Worm (Caenorhabditis elegans): Measurements from ENCODE around the gene D1086.7.

D1086.7 gene

DNA sequence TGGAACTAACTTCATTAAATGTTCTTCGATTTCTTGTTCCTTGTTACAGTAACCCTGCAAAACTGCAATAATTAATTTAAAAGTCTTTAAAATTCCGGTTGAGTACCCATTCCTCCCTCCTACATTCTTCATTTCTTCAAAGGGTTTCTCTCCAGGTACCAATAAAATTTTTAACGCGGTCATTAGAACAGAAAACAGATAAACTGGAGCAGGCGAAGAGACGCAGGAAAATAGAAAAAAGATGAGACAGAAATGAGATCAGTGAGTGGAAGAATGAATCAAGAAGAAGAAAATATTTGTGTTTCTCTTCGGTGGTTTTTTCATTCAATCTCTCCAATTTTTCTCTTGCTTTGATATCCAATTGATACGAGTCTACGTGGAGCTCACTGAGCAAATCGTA lies 9.7 kb downstream of the D1086.7 start, which contains the start of gene D1086.8:
TSS of gene D1086.8 (plus strand) at position 301 of the 400 bp plus-strand sequence.
- peak in 1 of 2 experiments; percentile 17 for TF ChIP-seq lsy-2 (tag; optimal IDR thresholded peaks at IDR 0.05)
- peak in 1 of 2 experiments; percentile 13 for TF ChIP-seq daf-16 (GFP tag; optimal IDR thresholded peaks at IDR 0.05)
- TF ChIP-seq daf-16 (tag; optimal IDR thresholded peaks at IDR 0.05), result no peak
- TF ChIP-seq dmd-6 (GFP tag; IDR thresholded peaks at IDR 0.05), result no peak
- TF ChIP-seq ZK546.5 (tag; optimal IDR thresholded peaks at IDR 0.05), result no peak

DNA sequence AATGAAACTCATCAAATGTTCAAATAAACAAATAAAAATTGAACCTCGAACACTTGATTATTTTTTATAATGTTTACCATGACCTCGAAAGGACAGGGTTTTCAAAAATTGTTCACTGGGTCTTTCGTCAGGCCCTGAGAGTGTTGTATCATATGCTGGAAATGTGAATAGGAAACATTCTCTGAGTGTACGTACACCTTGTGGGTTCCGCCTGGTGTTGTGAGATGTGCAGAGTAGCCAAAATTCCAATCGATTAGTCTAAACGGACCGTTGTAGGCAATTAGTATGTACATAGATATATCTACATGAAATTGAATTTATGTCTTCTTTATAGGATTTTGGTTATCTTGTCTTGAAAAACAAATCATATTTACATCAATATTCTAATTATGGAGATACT lies 10.5 kb downstream of the D1086.7 start:
- TF ChIP-seq F26F4.8 (GFP tag; conservative IDR thresholded peaks at IDR 0.05) (no peak), dmd-6 (GFP tag; IDR thresholded peaks at IDR 0.05) (no peak), snpc-4 (tag; optimal IDR thresholded peaks at IDR 0.05) (no peak), nhr-41 (GFP tag; IDR thresholded peaks at IDR 0.05) (no peak), madf-9 (GFP tag; conservative IDR thresholded peaks at IDR 0.05) (no peak), F37D6.2 (tag; optimal IDR thresholded peaks at IDR 0.05) (no peak), R02D3.7 (tag; optimal IDR thresholded peaks at IDR 0.05) (no peak), lim-7 (GFP tag; IDR thresholded peaks at IDR 0.05) (no peak), dmd-8 (GFP tag; IDR thresholded peaks at IDR 0.05) (no peak), dve-1 (tag; optimal IDR thresholded peaks at IDR 0.05; ENCODE audit: insufficient read depth) (no peak), pqm-1 (tag; optimal IDR thresholded peaks at IDR 0.05) (no peak), aly-2 (tag; optimal IDR thresholded peaks at IDR 0.05) (no peak), zag-1 (tag; optimal IDR thresholded peaks at IDR 0.05) (no peak), ztf-11 (tag; optimal IDR thresholded peaks at IDR 0.05) (no peak), arid-1 (GFP tag; conservative IDR thresholded peaks at IDR 0.05) (no peak), Y75B8A.6 (GFP tag; IDR thresholded peaks at IDR 0.05) (no peak), nhr-77 (tag; optimal IDR thresholded peaks at IDR 0.05) (no peak), rbr-2 (tag; optimal IDR thresholded peaks at IDR 0.05) (no peak), attf-4 (tag; optimal IDR thresholded peaks at IDR 0.05) (no peak), nhr-28 (tag; optimal IDR thresholded peaks at IDR 0.05) (no peak)

DNA sequence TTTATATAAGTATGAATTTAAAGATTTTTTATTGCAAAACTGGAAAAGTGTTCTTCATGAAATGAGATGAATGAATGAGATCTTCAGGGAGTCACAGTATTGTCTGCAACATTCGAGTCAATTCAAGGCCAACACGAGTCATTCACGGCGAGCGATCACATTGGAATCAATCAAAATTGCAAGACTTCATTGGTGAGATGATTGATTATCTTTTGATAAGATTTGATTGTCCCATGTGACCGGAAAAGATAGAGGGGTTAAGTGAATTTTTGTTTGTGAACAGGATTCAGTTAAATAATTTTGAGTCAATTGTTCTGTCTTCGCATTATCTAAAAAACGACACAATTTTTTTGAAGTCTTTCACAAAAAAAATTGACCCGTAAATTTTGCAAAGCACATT lies 10.9 kb downstream of the D1086.7 start:
- TF ChIP-seq dve-1 (tag; optimal IDR thresholded peaks at IDR 0.05; ENCODE audit: insufficient read depth), result no peak
- TF ChIP-seq mdl-1 (tag; optimal IDR thresholded peaks at IDR 0.05), result peak in 1 of 2 experiments; percentile 41
- TF ChIP-seq pha-4 (GFP tag; IDR thresholded peaks at IDR 0.05), result no peak
- no peak for TF ChIP-seq pha-4 (tag; optimal IDR thresholded peaks at IDR 0.05)
- peak; percentile 70 for TF ChIP-seq aha-1 (tag)
- TF ChIP-seq ctbp-1 (GFP tag; IDR thresholded peaks at IDR 0.05), result no peak
- peak; percentile 72 for TF ChIP-seq mxl-3 (GFP tag; optimal IDR thresholded peaks at IDR 0.05)
- TF ChIP-seq lin-15B (tag; optimal IDR thresholded peaks at IDR 0.05), result no peak
- peak; percentile 15 for TF ChIP-seq hlh-11 (tag; optimal IDR thresholded peaks at IDR 0.05)
- TF ChIP-seq zag-1 (tag; optimal IDR thresholded peaks at IDR 0.05), result no peak
- no peak for TF ChIP-seq ama-1 (optimal IDR thresholded peaks at IDR 0.05)
- TF ChIP-seq nhr-41 (GFP tag; IDR thresholded peaks at IDR 0.05), result no peak
- TF ChIP-seq lin-13 (GFP tag; optimal IDR thresholded peaks at IDR 0.05), result no peak
- TF ChIP-seq ceh-20 (GFP tag; IDR thresholded peaks at IDR 0.05), result peak; percentile 83
- no peak for TF ChIP-seq vab-7 (GFP tag; IDR thresholded peaks at IDR 0.05)
- no peak for TF ChIP-seq egl-27 (tag; optimal IDR thresholded peaks at IDR 0.05)
- peak; percentile 60 for TF ChIP-seq hlh-30 (tag; optimal IDR thresholded peaks at IDR 0.05; ENCODE audit: insufficient read depth)
- TF ChIP-seq nhr-76 (tag; optimal IDR thresholded peaks at IDR 0.05), result no peak
- no peak for TF ChIP-seq lin-29 (GFP tag; IDR thresholded peaks at IDR 0.05)
- TF ChIP-seq daf-16 (GFP tag; optimal IDR thresholded peaks at IDR 0.05), result no peak
- TF ChIP-seq daf-16 (tag; optimal IDR thresholded peaks at IDR 0.05), result no peak
- TF ChIP-seq nhr-28 (tag; optimal IDR thresholded peaks at IDR 0.05), result peak; percentile 67
- TF ChIP-seq skn-1 (tag; optimal IDR thresholded peaks at IDR 0.05), result no peak
- peak; percentile 35 for TF ChIP-seq nhr-25 (tag; optimal IDR thresholded peaks at IDR 0.05; ENCODE audit: borderline replicate concordance, insufficient read depth)
- TF ChIP-seq unc-62 (GFP tag; optimal IDR thresholded peaks at IDR 0.05 in 1 of 2), result peak in 1 of 2 experiments; percentile 81
- no peak for TF ChIP-seq unc-62 (tag; optimal IDR thresholded peaks at IDR 0.05)
- TF ChIP-seq snpc-4 (tag; optimal IDR thresholded peaks at IDR 0.05), result no peak
